Worm (Caenorhabditis elegans): ENCODE results near the gene F38B2.3.

DNA sequence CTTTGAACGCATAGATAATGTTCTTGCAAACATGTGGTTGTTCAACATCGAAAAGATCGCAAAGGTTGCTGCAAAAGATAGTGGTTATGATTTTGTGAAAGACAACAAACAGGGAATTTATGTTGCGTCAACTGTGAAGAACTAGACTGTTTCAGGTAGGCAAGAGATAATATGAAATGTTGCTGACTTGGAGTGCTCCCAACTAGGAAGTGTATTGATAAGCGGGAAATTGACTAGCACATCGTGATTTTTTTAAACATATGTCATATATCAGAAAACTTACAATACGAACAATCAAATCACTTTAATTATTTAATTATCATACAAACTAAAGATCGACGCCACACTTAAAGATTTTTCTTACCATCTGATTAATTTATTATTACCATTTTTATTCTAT is 37.1 kb upstream of the F38B2.3 start:
- no peak for TF ChIP-seq him-1 (tag; optimal IDR thresholded peaks at IDR 0.05)
- no peak for TF ChIP-seq W03F9.2 (tag; optimal IDR thresholded peaks at IDR 0.05)

All from whole organism, L4/young adult.